Fruit fly (Drosophila melanogaster) whole organism, prepupa: ENCODE results near the gene sip1.

Source experiments
- Blimp-1 ChIP-seq: fragments of 200-800 bp; sonication (Bioruptor generic); optimal IDR thresholded peaks from 3 replicates; lab custom pipeline; 2017; ENCODE audit warnings: missing biosample characterization, missing genetic modification characterization, mild to moderate bottlenecking, moderate library complexity, missing genetic modification reagents
- CG10631 ChIP-seq: fragments of 200-800 bp; sonication (Bioruptor generic); optimal IDR thresholded peaks from 2 replicates; lab custom pipeline; 2016; ENCODE audit warnings: missing biosample characterization, missing genetic modification characterization
- CG10669 ChIP-seq: fragments of 200-800 bp; sonication (Bioruptor generic); optimal IDR thresholded peaks from 3 replicates; lab custom pipeline; 2018; ENCODE audit warnings: missing biosample characterization, mild to moderate bottlenecking, missing genetic modification characterization, moderate library complexity
- CG11294 ChIP-seq: fragments of 200-800 bp; sonication (Bioruptor generic); IDR thresholded peaks from 2 replicates; pipeline ENCODE4 v1.3.6; 2022; ENCODE audit warnings: missing biosample characterization, missing genetic modification characterization
- CG11762 ChIP-seq: fragments of 200-800 bp; sonication (Bioruptor generic); optimal IDR thresholded peaks from 3 replicates; lab custom pipeline; 2016; ENCODE audit warnings: missing biosample characterization, missing genetic modification characterization; ENCODE audit not compliant: insufficient read depth
- CG11902 ChIP-seq: fragments of 200-800 bp; sonication (Bioruptor generic); optimal IDR thresholded peaks from 3 replicates; lab custom pipeline; 2016; ENCODE audit warnings: missing biosample characterization, missing genetic modification characterization
- CG15336 ChIP-seq: fragments of 200-800 bp; sonication (Bioruptor generic); IDR thresholded peaks from 2 replicates; pipeline ENCODE4 v1.3.6; 2022; ENCODE audit warnings: missing biosample characterization, missing genetic modification characterization
- CG16779 ChIP-seq: fragments of 200-800 bp; sonication (Bioruptor generic); optimal IDR thresholded peaks from 3 replicates; lab custom pipeline; 2017; ENCODE audit warnings: missing biosample characterization, mild to moderate bottlenecking, missing genetic modification characterization
- CG3032 ChIP-seq: fragments of 200-800 bp; optimal IDR thresholded peaks from 2 replicates; lab custom pipeline; 2019; ENCODE audit warnings: missing biosample characterization, mild to moderate bottlenecking, missing genetic modification characterization, moderate library complexity
- CG31627 ChIP-seq: fragments of 200-800 bp; sonication (Bioruptor generic); optimal IDR thresholded peaks from 3 replicates; lab custom pipeline; 2016; ENCODE audit warnings: missing biosample characterization, missing genetic modification characterization
- CG3919 ChIP-seq: fragments of 200-800 bp; sonication (Bioruptor generic); optimal IDR thresholded peaks from 3 replicates; lab custom pipeline; 2016; ENCODE audit warnings: missing biosample characterization, missing genetic modification characterization
- CG4318 ChIP-seq: fragments of 200-800 bp; sonication (Bioruptor generic); optimal IDR thresholded peaks from 3 replicates; lab custom pipeline; 2017; ENCODE audit warnings: missing biosample characterization, mild to moderate bottlenecking, missing genetic modification characterization
- CG6163 ChIP-seq: fragments of 200-800 bp; sonication (Bioruptor generic); IDR thresholded peaks from 3 replicates; pipeline ENCODE4 v1.3.6; 2022; ENCODE audit warnings: missing biosample characterization, missing genetic modification characterization
- CG6276 ChIP-seq: fragments of 200-800 bp; sonication (Bioruptor generic); optimal IDR thresholded peaks from 2 replicates; lab custom pipeline; 2017; ENCODE audit warnings: missing biosample characterization, mild to moderate bottlenecking, missing genetic modification characterization
- CG6792 ChIP-seq: fragments of 200-800 bp; sonication (Bioruptor generic); optimal IDR thresholded peaks from 3 replicates; lab custom pipeline; 2016; ENCODE audit warnings: missing biosample characterization, missing genetic modification characterization
- CG6854 ChIP-seq: fragments of 200-800 bp; sonication (Bioruptor generic); optimal IDR thresholded peaks from 2 replicates; lab custom pipeline; 2017; ENCODE audit warnings: missing biosample characterization, mild to moderate bottlenecking, missing genetic modification characterization
- CG7368 ChIP-seq: fragments of 200-800 bp; sonication (Bioruptor generic); optimal IDR thresholded peaks from 3 replicates; lab custom pipeline; 2016; ENCODE audit warnings: missing biosample characterization, missing genetic modification characterization
- CG8632 ChIP-seq: fragments of 200-800 bp; sonication (Bioruptor generic); optimal IDR thresholded peaks from 3 replicates; lab custom pipeline; 2016; ENCODE audit warnings: missing biosample characterization, missing genetic modification characterization
- CG9139 ChIP-seq: fragments of 200-800 bp; sonication (Bioruptor generic); optimal IDR thresholded peaks from 3 replicates; lab custom pipeline; 2017; ENCODE audit warnings: missing biosample characterization, mild to moderate bottlenecking, missing genetic modification characterization
- Eip75B ChIP-seq: fragments of 200-800 bp; sonication (Bioruptor generic); optimal IDR thresholded peaks from 3 replicates; lab custom pipeline; 2016; ENCODE audit warnings: missing biosample characterization, missing genetic modification characterization
- Eip78C ChIP-seq: fragments of 200-800 bp; sonication (Bioruptor generic); peaks from one replicate; lab custom pipeline; 2016; ENCODE audit warnings: missing biosample characterization, missing genetic modification characterization
- Ets96B ChIP-seq: fragments of 200-800 bp; optimal IDR thresholded peaks from 2 replicates; lab custom pipeline; 2019; ENCODE audit warnings: missing biosample characterization, mild to moderate bottlenecking, missing genetic modification characterization, moderate library complexity
- Hr39 ChIP-seq: fragments of 200-800 bp; sonication (Bioruptor generic); optimal IDR thresholded peaks from 2 replicates; lab custom pipeline; 2016; ENCODE audit warnings: missing biosample characterization, missing genetic modification characterization
- Hr4 ChIP-seq: fragments of 200-800 bp; sonication (Bioruptor generic); optimal IDR thresholded peaks from 3 replicates; lab custom pipeline; 2016; ENCODE audit warnings: missing biosample characterization, missing genetic modification characterization
- Met ChIP-seq: fragments of 200-800 bp; sonication (Bioruptor generic); optimal IDR thresholded peaks from 3 replicates; lab custom pipeline; 2016; ENCODE audit warnings: missing biosample characterization, missing genetic modification characterization
- OdsH ChIP-seq: fragments of 200-800 bp; sonication (Bioruptor generic); optimal IDR thresholded peaks from 3 replicates; lab custom pipeline; 2016; ENCODE audit warnings: missing biosample characterization, missing genetic modification characterization
- Smox ChIP-seq: fragments of 200-800 bp; sonication (Bioruptor generic); optimal IDR thresholded peaks from 3 replicates; lab custom pipeline; 2016; ENCODE audit warnings: missing biosample characterization, missing genetic modification characterization
- Sox102F ChIP-seq: fragments of 200-800 bp; sonication (Bioruptor generic); optimal IDR thresholded peaks from 2 replicates; lab custom pipeline; 2016; ENCODE audit warnings: missing biosample characterization, mild to moderate bottlenecking, missing genetic modification characterization
- Sox14 ChIP-seq: fragments of 200-800 bp; sonication (Bioruptor generic); optimal IDR thresholded peaks from 3 replicates; lab custom pipeline; 2016; ENCODE audit warnings: missing biosample characterization, missing genetic modification characterization
- Sox15 ChIP-seq: fragments of 200-800 bp; sonication (Bioruptor generic); optimal IDR thresholded peaks from 3 replicates; lab custom pipeline; 2016; ENCODE audit warnings: missing biosample characterization, missing genetic modification characterization
- achi ChIP-seq: fragments of 200-800 bp; sonication (Bioruptor generic); optimal IDR thresholded peaks from 3 replicates; lab custom pipeline; 2016; ENCODE audit warnings: missing biosample characterization, missing genetic modification characterization
- acj6 ChIP-seq: fragments of 200-800 bp; sonication (Bioruptor generic); optimal IDR thresholded peaks from 3 replicates; lab custom pipeline; 2016; ENCODE audit warnings: missing biosample characterization, missing genetic modification characterization
- cyc ChIP-seq: fragments of 200-800 bp; sonication (Bioruptor generic); optimal IDR thresholded peaks from 3 replicates; lab custom pipeline; 2016; ENCODE audit warnings: missing biosample characterization, missing genetic modification characterization
- dac ChIP-seq: fragments of 200-800 bp; sonication (Bioruptor generic); optimal IDR thresholded peaks from 2 replicates; lab custom pipeline; 2017; ENCODE audit warnings: missing biosample characterization, mild to moderate bottlenecking, missing genetic modification characterization
- dsx ChIP-seq: fragments of 200-800 bp; optimal IDR thresholded peaks from 3 replicates; lab custom pipeline; 2019; ENCODE audit warnings: missing biosample characterization, mild to moderate bottlenecking, missing genetic modification characterization, moderate library complexity; ENCODE audit not compliant: poor library complexity, severe bottlenecking
- esn ChIP-seq: fragments of 200-800 bp; sonication (Bioruptor generic); optimal IDR thresholded peaks from 2 replicates; lab custom pipeline; 2016; ENCODE audit warnings: missing biosample characterization, mild to moderate bottlenecking, missing genetic modification characterization, moderate library complexity
- fd85E ChIP-seq: fragments of 200-800 bp; sonication (Bioruptor generic); optimal IDR thresholded peaks from 3 replicates; lab custom pipeline; 2016; ENCODE audit warnings: missing biosample characterization, missing genetic modification characterization
- lz ChIP-seq: fragments of 200-800 bp; sonication (Bioruptor generic); optimal IDR thresholded peaks from 3 replicates; lab custom pipeline; 2016; ENCODE audit warnings: missing biosample characterization, missing genetic modification characterization
- net ChIP-seq: fragments of 200-800 bp; sonication (Bioruptor generic); optimal IDR thresholded peaks from 3 replicates; lab custom pipeline; 2016; ENCODE audit warnings: missing biosample characterization, missing genetic modification characterization
- pdm3 ChIP-seq: fragments of 200-800 bp; sonication (Bioruptor generic); optimal IDR thresholded peaks from 3 replicates; lab custom pipeline; 2016; ENCODE audit warnings: missing biosample characterization, missing genetic modification characterization
- salr ChIP-seq, 2 experiments: fragments of 200-800 bp; sonication (Bioruptor generic); optimal IDR thresholded peaks; 3 replicates each; lab custom pipeline; 2016 to 2018; ENCODE audit warnings: missing biosample characterization in 2 of 2, missing genetic modification characterization in 2 of 2, mild to moderate bottlenecking in 1 of 2
- ss ChIP-seq, 2 experiments: fragments of 200-800 bp; sonication (Bioruptor generic); optimal IDR thresholded peaks; 2 replicates in 1 of 2; 3 replicates in 1 of 2; lab custom pipeline; 2017 to 2018; ENCODE audit warnings: mild to moderate bottlenecking in 2 of 2, missing biosample characterization in 2 of 2, missing genetic modification characterization in 2 of 2, moderate library complexity in 1 of 2
- svp ChIP-seq: fragments of 200-800 bp; sonication (Bioruptor generic); peaks from one replicate; lab custom pipeline; 2016; ENCODE audit warnings: missing biosample characterization, missing genetic modification characterization

Gene sip1

DNA sequence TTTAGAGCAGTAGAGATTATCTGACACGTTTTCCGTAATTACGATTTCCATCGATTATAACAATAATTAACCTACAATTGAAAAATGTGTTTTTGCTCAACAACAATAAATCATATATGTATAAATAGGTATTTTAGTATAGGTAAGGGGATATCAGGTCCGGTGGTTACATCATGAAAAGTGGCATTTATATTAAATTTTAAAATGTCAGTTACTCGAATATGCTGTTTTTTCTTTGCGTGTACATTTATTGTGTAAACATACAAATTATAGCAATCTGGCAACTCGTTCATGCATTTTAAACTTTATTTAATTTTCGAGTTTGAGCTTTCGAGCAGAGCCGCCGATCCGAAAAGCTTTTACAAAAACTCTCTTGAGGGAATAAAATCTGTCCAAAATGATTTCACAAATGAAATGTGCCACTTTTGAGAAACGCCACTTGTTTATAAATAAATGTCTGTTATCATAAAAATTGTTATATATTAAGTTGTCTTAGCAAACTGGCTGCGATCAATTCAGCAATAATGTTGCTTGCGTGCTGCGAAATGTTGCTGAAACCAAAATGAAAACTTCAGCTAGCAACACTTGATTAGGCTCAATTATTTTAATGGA lies 22.8 kb downstream of the sip1 start (continued):
- TF ChIP-seq achi (GFP tag; lab: Kevin White, UChicago): peak; percentile 28
- TF ChIP-seq salr (GFP tag; optimal IDR thresholded peaks at IDR 0.05; lab: Kevin White, UChicago): no peak
- TF ChIP-seq acj6 (GFP tag; lab: Kevin White, UChicago): peak; percentile 5
- peak; percentile 27 for TF ChIP-seq Hr39 (GFP tag; lab: Kevin White, UChicago)
- peak; percentile 56 for TF ChIP-seq pdm3 (GFP tag; lab: Kevin White, UChicago)
- peak; percentile 8 for TF ChIP-seq cyc (GFP tag; lab: Kevin White, UChicago)
- peak; percentile 32 for TF ChIP-seq Eip75B (GFP tag; lab: Kevin White, UChicago)
- no peak for TF ChIP-seq CG4318 (GFP tag; lab: Kevin White, UChicago)
- TF ChIP-seq ss (GFP tag; optimal IDR thresholded peaks at IDR 0.05; lab: Kevin White, UChicago): no peak

- TF ChIP-seq achi (GFP tag; lab: Kevin White, UChicago) (no peak), Smox (no peak)
These were observed 25.0 kb downstream of the sip1 start, which contains the start of gene CG11029 for dm6 chr2L:5745857-5746256. Gene CG11029 (plus strand): TSS chr2L:5746157.

dm6 chr2L:5748188-5748587 lies 27.3 kb downstream of the sip1 start:
- TF ChIP-seq dac (GFP tag; lab: Kevin White, UChicago): no peak
- TF ChIP-seq CG31627 (GFP tag; lab: Kevin White, UChicago): peak; percentile 19
- TF ChIP-seq CG6854 (GFP tag; lab: Kevin White, UChicago): no peak
- TF ChIP-seq CG3919: peak; percentile 2
- peak; percentile 18 for TF ChIP-seq pdm3 (GFP tag; lab: Kevin White, UChicago)
- TF ChIP-seq Eip78C (GFP tag; lab: Kevin White, UChicago): peak; percentile 62
- peak; percentile 69 for TF ChIP-seq svp
- peak; percentile 14 for TF ChIP-seq OdsH
- TF ChIP-seq dsx (GFP tag; lab: Kevin White, UChicago): no peak
- peak; percentile 25 for TF ChIP-seq Met (GFP tag; lab: Kevin White, UChicago)
- no peak for TF ChIP-seq CG3032 (tag; lab: Kevin White, UChicago)
- no peak for TF ChIP-seq CG9139 (GFP tag; lab: Kevin White, UChicago)
- no peak for TF ChIP-seq CG7368 (GFP tag; lab: Kevin White, UChicago)
- no peak for TF ChIP-seq fd85E (GFP tag; lab: Kevin White, UChicago)
- TF ChIP-seq esn (GFP tag; lab: Kevin White, UChicago): peak; percentile 1
- no peak for TF ChIP-seq CG6163 (GFP tag; lab: Robert Waterston, UW)
- TF ChIP-seq CG11902 (GFP tag; lab: Kevin White, UChicago): no peak
- TF ChIP-seq Sox14: no peak
- TF ChIP-seq acj6 (GFP tag; lab: Kevin White, UChicago): no peak
- TF ChIP-seq CG11762 (GFP tag; lab: Kevin White, UChicago): no peak
- no peak for TF ChIP-seq Hr4 (GFP tag; lab: Kevin White, UChicago)
- peak; percentile 6 for TF ChIP-seq Ets96B (tag; lab: Kevin White, UChicago)

DNA sequence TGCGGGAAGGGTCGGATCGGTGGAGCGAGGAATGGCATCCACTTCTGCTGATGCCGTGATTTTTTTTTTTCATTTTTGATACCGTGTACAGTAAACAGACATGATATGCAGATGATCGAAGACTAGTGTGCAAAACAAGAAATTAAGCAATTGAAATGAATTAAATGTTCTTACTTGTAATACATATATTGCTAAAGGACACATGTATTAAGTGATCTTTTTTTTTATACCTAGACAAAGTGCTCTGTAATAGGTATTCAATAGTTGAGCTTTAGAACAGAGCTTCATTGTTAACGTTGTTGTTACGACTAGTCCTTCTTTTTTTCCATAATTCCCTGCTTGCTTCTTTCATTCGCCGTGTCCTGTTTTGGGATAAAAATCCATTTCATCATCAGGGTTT lies 30.6 kb downstream of the sip1 start:
- no peak for TF ChIP-seq CG6276 (GFP tag; lab: Kevin White, UChicago)
- TF ChIP-seq achi (GFP tag; lab: Kevin White, UChicago): peak; percentile 47
- peak; percentile 57 for TF ChIP-seq CG10669 (GFP tag; lab: Kevin White, UChicago)
- peak; percentile 40 for TF ChIP-seq acj6 (GFP tag; lab: Kevin White, UChicago)
- peak; percentile 46 for TF ChIP-seq lz (GFP tag; lab: Kevin White, UChicago)
- TF ChIP-seq Met (GFP tag; lab: Kevin White, UChicago): peak; percentile 28
- TF ChIP-seq ss (GFP tag; optimal IDR thresholded peaks at IDR 0.05; lab: Kevin White, UChicago): peak; percentile 47 to 78
- TF ChIP-seq Sox102F (GFP tag; lab: Kevin White, UChicago): peak; percentile 58
- TF ChIP-seq CG6792 (GFP tag; lab: Kevin White, UChicago): peak; percentile 56
- TF ChIP-seq Sox15 (GFP tag; lab: Kevin White, UChicago): no peak
- TF ChIP-seq Smox: peak; percentile 33
- TF ChIP-seq CG15336: no peak
- peak; percentile 55 for TF ChIP-seq CG3919
- peak; percentile 31 for TF ChIP-seq net (GFP tag; lab: Kevin White, UChicago)
- TF ChIP-seq CG9139 (GFP tag; lab: Kevin White, UChicago): peak; percentile 21
- peak; percentile 60 for TF ChIP-seq OdsH
- TF ChIP-seq Sox14: peak; percentile 27
- TF ChIP-seq dsx (GFP tag; lab: Kevin White, UChicago): peak; percentile 68
- peak; percentile 57 for TF ChIP-seq CG10631 (GFP tag; lab: Kevin White, UChicago)
- no peak for TF ChIP-seq CG11294
- no peak for TF ChIP-seq CG16779 (tag; lab: Kevin White, UChicago)
- TF ChIP-seq Eip78C (GFP tag; lab: Kevin White, UChicago): peak; percentile 91
- TF ChIP-seq Blimp-1 (GFP tag; lab: Kevin White, UChicago): no peak
- peak; percentile 62 for TF ChIP-seq esn (GFP tag; lab: Kevin White, UChicago)
- TF ChIP-seq CG8632 (GFP tag; lab: Kevin White, UChicago): peak; percentile 36
- no peak for TF ChIP-seq CG7368 (GFP tag; lab: Kevin White, UChicago)
